Fruit fly (Drosophila melanogaster) whole organism, prepupa: ENCODE measurements around the gene CG4887.

Experiments used
- CG10631 ChIP-seq: fragments of 200-800 bp; sonication (Bioruptor generic); optimal IDR thresholded peaks from 2 replicates; lab custom pipeline; 2016; ENCODE audit warnings: missing biosample characterization, missing genetic modification characterization
- CG11294 ChIP-seq: fragments of 200-800 bp; sonication (Bioruptor generic); IDR thresholded peaks from 2 replicates; pipeline ENCODE4 v1.3.6; 2022; ENCODE audit warnings: missing biosample characterization, missing genetic modification characterization
- CG15336 ChIP-seq: fragments of 200-800 bp; sonication (Bioruptor generic); IDR thresholded peaks from 2 replicates; pipeline ENCODE4 v1.3.6; 2022; ENCODE audit warnings: missing biosample characterization, missing genetic modification characterization
- CG1621 ChIP-seq: fragments of 200-800 bp; sonication (Bioruptor generic); optimal IDR thresholded peaks from 3 replicates; lab custom pipeline; 2018; ENCODE audit warnings: missing biosample characterization, mild to moderate bottlenecking, missing genetic modification characterization
- CG16779 ChIP-seq: fragments of 200-800 bp; sonication (Bioruptor generic); optimal IDR thresholded peaks from 3 replicates; lab custom pipeline; 2017; ENCODE audit warnings: missing biosample characterization, mild to moderate bottlenecking, missing genetic modification characterization
- CG3032 ChIP-seq: fragments of 200-800 bp; optimal IDR thresholded peaks from 2 replicates; lab custom pipeline; 2019; ENCODE audit warnings: missing biosample characterization, mild to moderate bottlenecking, missing genetic modification characterization, moderate library complexity
- CG31627 ChIP-seq: fragments of 200-800 bp; sonication (Bioruptor generic); optimal IDR thresholded peaks from 3 replicates; lab custom pipeline; 2016; ENCODE audit warnings: missing biosample characterization, missing genetic modification characterization
- CG32006 ChIP-seq: fragments of 200-800 bp; sonication (Bioruptor generic); optimal IDR thresholded peaks from 3 replicates; lab custom pipeline; 2017; ENCODE audit warnings: missing biosample characterization, mild to moderate bottlenecking, missing genetic modification characterization
- CG3919 ChIP-seq: fragments of 200-800 bp; sonication (Bioruptor generic); optimal IDR thresholded peaks from 3 replicates; lab custom pipeline; 2016; ENCODE audit warnings: missing biosample characterization, missing genetic modification characterization
- CG6163 ChIP-seq: fragments of 200-800 bp; sonication (Bioruptor generic); IDR thresholded peaks from 3 replicates; pipeline ENCODE4 v1.3.6; 2022; ENCODE audit warnings: missing biosample characterization, missing genetic modification characterization
- CG6792 ChIP-seq: fragments of 200-800 bp; sonication (Bioruptor generic); optimal IDR thresholded peaks from 3 replicates; lab custom pipeline; 2016; ENCODE audit warnings: missing biosample characterization, missing genetic modification characterization
- CG6808 ChIP-seq: fragments of 200-800 bp; sonication (Bioruptor generic); optimal IDR thresholded peaks from 3 replicates; lab custom pipeline; 2017; ENCODE audit warnings: missing biosample characterization, missing genetic modification characterization, mild to moderate bottlenecking, moderate library complexity, missing genetic modification reagents
- CG7368 ChIP-seq: fragments of 200-800 bp; sonication (Bioruptor generic); optimal IDR thresholded peaks from 3 replicates; lab custom pipeline; 2016; ENCODE audit warnings: missing biosample characterization, missing genetic modification characterization
- CG8119 ChIP-seq: fragments of 200-800 bp; sonication (Bioruptor generic); IDR thresholded peaks from 3 replicates; pipeline ENCODE4 v1.3.6; 2022; ENCODE audit warnings: missing biosample characterization, missing genetic modification characterization
- CG8319 ChIP-seq: fragments of 200-800 bp; sonication (Bioruptor generic); optimal IDR thresholded peaks from 3 replicates; lab custom pipeline; 2016; ENCODE audit warnings: missing biosample characterization, missing genetic modification characterization
- CG8632 ChIP-seq: fragments of 200-800 bp; sonication (Bioruptor generic); optimal IDR thresholded peaks from 3 replicates; lab custom pipeline; 2016; ENCODE audit warnings: missing biosample characterization, missing genetic modification characterization
- Eip75B ChIP-seq: fragments of 200-800 bp; sonication (Bioruptor generic); optimal IDR thresholded peaks from 3 replicates; lab custom pipeline; 2016; ENCODE audit warnings: missing biosample characterization, missing genetic modification characterization
- Eip93F ChIP-seq: fragments of 200-800 bp; sonication (Bioruptor generic); optimal IDR thresholded peaks from 2 replicates; lab custom pipeline; 2016; ENCODE audit warnings: missing biosample characterization, mild to moderate bottlenecking, missing genetic modification characterization
- Ets21C ChIP-seq: fragments of 200-800 bp; sonication (Bioruptor generic); optimal IDR thresholded peaks from 3 replicates; lab custom pipeline; 2016; ENCODE audit warnings: missing biosample characterization, missing genetic modification characterization
- Ets96B ChIP-seq: fragments of 200-800 bp; optimal IDR thresholded peaks from 2 replicates; lab custom pipeline; 2019; ENCODE audit warnings: missing biosample characterization, mild to moderate bottlenecking, missing genetic modification characterization, moderate library complexity
- Gug ChIP-seq: fragments of 200-800 bp; sonication (Bioruptor generic); IDR thresholded peaks from 2 replicates; pipeline ENCODE4 v1.3.6; 2022; ENCODE audit warnings: missing biosample characterization, missing genetic modification characterization
- Hr38 ChIP-seq: sonication (Bioruptor generic); optimal IDR thresholded peaks from 2 replicates; lab custom pipeline; 2016; ENCODE audit warnings: missing biosample characterization, missing genetic modification characterization
- Hr4 ChIP-seq: fragments of 200-800 bp; sonication (Bioruptor generic); optimal IDR thresholded peaks from 3 replicates; lab custom pipeline; 2016; ENCODE audit warnings: missing biosample characterization, missing genetic modification characterization
- Lpt ChIP-seq: fragments of 200-800 bp; sonication (Bioruptor generic); optimal IDR thresholded peaks from 3 replicates; lab custom pipeline; 2016; ENCODE audit warnings: missing biosample characterization, missing genetic modification characterization
- Met ChIP-seq: fragments of 200-800 bp; sonication (Bioruptor generic); optimal IDR thresholded peaks from 3 replicates; lab custom pipeline; 2016; ENCODE audit warnings: missing biosample characterization, missing genetic modification characterization
- OdsH ChIP-seq: fragments of 200-800 bp; sonication (Bioruptor generic); optimal IDR thresholded peaks from 3 replicates; lab custom pipeline; 2016; ENCODE audit warnings: missing biosample characterization, missing genetic modification characterization
- Sox15 ChIP-seq: fragments of 200-800 bp; sonication (Bioruptor generic); optimal IDR thresholded peaks from 3 replicates; lab custom pipeline; 2016; ENCODE audit warnings: missing biosample characterization, missing genetic modification characterization
- achi ChIP-seq: fragments of 200-800 bp; sonication (Bioruptor generic); optimal IDR thresholded peaks from 3 replicates; lab custom pipeline; 2016; ENCODE audit warnings: missing biosample characterization, missing genetic modification characterization
- acj6 ChIP-seq: fragments of 200-800 bp; sonication (Bioruptor generic); optimal IDR thresholded peaks from 3 replicates; lab custom pipeline; 2016; ENCODE audit warnings: missing biosample characterization, missing genetic modification characterization
- cyc ChIP-seq: fragments of 200-800 bp; sonication (Bioruptor generic); optimal IDR thresholded peaks from 3 replicates; lab custom pipeline; 2016; ENCODE audit warnings: missing biosample characterization, missing genetic modification characterization
- dsx ChIP-seq: fragments of 200-800 bp; optimal IDR thresholded peaks from 3 replicates; lab custom pipeline; 2019; ENCODE audit warnings: missing biosample characterization, mild to moderate bottlenecking, missing genetic modification characterization, moderate library complexity; ENCODE audit not compliant: poor library complexity, severe bottlenecking
- eg ChIP-seq: fragments of 200-800 bp; sonication (Bioruptor generic); IDR thresholded peaks from 3 replicates; pipeline ENCODE4 v1.3.6; 2022; ENCODE audit warnings: missing biosample characterization, missing genetic modification characterization
- esn ChIP-seq: fragments of 200-800 bp; sonication (Bioruptor generic); optimal IDR thresholded peaks from 2 replicates; lab custom pipeline; 2016; ENCODE audit warnings: missing biosample characterization, mild to moderate bottlenecking, missing genetic modification characterization, moderate library complexity
- fd59A ChIP-seq: fragments of 200-800 bp; sonication (Bioruptor generic); optimal IDR thresholded peaks from 2 replicates; lab custom pipeline; 2017; ENCODE audit warnings: missing biosample characterization, mild to moderate bottlenecking, missing genetic modification characterization, missing genetic modification reagents
- lz ChIP-seq: fragments of 200-800 bp; sonication (Bioruptor generic); optimal IDR thresholded peaks from 3 replicates; lab custom pipeline; 2016; ENCODE audit warnings: missing biosample characterization, missing genetic modification characterization
- net ChIP-seq: fragments of 200-800 bp; sonication (Bioruptor generic); optimal IDR thresholded peaks from 3 replicates; lab custom pipeline; 2016; ENCODE audit warnings: missing biosample characterization, missing genetic modification characterization
- salr ChIP-seq, 2 experiments: fragments of 200-800 bp; sonication (Bioruptor generic); optimal IDR thresholded peaks; 3 replicates each; lab custom pipeline; 2016 to 2018; ENCODE audit warnings: missing biosample characterization in 2 of 2, missing genetic modification characterization in 2 of 2, mild to moderate bottlenecking in 1 of 2
- spab ChIP-seq: fragments of 200-800 bp; sonication (Bioruptor generic); optimal IDR thresholded peaks from 2 replicates; lab custom pipeline; 2017; ENCODE audit warnings: missing biosample characterization, mild to moderate bottlenecking, missing genetic modification characterization, missing genetic modification reagents
- ss ChIP-seq, 2 experiments: fragments of 200-800 bp; sonication (Bioruptor generic); optimal IDR thresholded peaks; 2 replicates in 1 of 2; 3 replicates in 1 of 2; lab custom pipeline; 2017 to 2018; ENCODE audit warnings: mild to moderate bottlenecking in 2 of 2, missing biosample characterization in 2 of 2, missing genetic modification characterization in 2 of 2, moderate library complexity in 1 of 2
- svp ChIP-seq: fragments of 200-800 bp; sonication (Bioruptor generic); peaks from one replicate; lab custom pipeline; 2016; ENCODE audit warnings: missing biosample characterization, missing genetic modification characterization
- vri ChIP-seq: fragments of 200-800 bp; sonication (Bioruptor generic); optimal IDR thresholded peaks from 3 replicates; lab custom pipeline; 2016; ENCODE audit warnings: missing biosample characterization, mild to moderate bottlenecking, missing genetic modification characterization

CG4887 gene

DNA sequence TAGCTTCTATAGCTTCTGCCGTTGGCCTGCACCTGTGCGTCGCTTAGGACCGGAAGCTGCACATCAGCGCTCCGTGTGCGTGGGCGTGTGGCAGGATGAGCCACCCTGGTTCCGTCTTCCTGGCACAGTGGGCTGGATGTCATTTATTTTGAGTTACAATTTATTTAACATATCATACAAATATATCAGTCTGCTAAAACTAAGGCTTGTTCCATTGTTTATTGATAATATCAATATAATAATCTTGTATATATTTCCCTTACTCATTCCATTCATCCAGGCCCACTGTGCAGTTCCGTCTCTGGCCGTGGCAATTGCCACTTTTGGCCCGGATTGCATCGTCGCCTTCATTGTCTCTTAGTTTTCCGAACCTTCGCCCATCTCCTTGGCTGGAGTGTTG is 41.7 kb downstream of the CG4887 start (continued):
- TF ChIP-seq CG8119 (GFP tag; lab: Robert Waterston, UW) (no peak), salr (GFP tag; optimal IDR thresholded peaks at IDR 0.05; lab: Kevin White, UChicago) (no peak), Hr38 (GFP tag; lab: Kevin White, UChicago) (no peak), Lpt (GFP tag; lab: Kevin White, UChicago) (no peak), Ets96B (no peak), CG3919 (GFP tag; lab: Kevin White, UChicago) (peak; percentile 11), CG8632 (GFP tag; lab: Kevin White, UChicago) (no peak), svp (GFP tag; lab: Kevin White, UChicago) (peak; percentile 36), lz (no peak), Ets21C (no peak), Met (GFP tag; lab: Kevin White, UChicago) (no peak), Sox15 (GFP tag; lab: Kevin White, UChicago) (no peak), CG16779 (no peak), CG15336 (GFP tag; lab: Robert Waterston, UW) (no peak), acj6 (GFP tag; lab: Kevin White, UChicago) (no peak), esn (GFP tag; lab: Kevin White, UChicago) (peak; percentile 1), spab (GFP tag; lab: Kevin White, UChicago) (no peak), CG6792 (peak; percentile 6), eg (GFP tag; lab: Robert Waterston, UW) (0 out of 3 replicates have a peak, but pooled peaks have one; percentile 18), net (GFP tag; lab: Kevin White, UChicago) (no peak), OdsH (GFP tag; lab: Kevin White, UChicago) (peak; percentile 18), CG11294 (GFP tag; lab: Robert Waterston, UW) (no peak), Eip93F (GFP tag; lab: Kevin White, UChicago) (no peak), achi (GFP tag; lab: Kevin White, UChicago) (peak; percentile 4), CG8319 (GFP tag; lab: Kevin White, UChicago) (no peak), Gug (no peak), ss (GFP tag; optimal IDR thresholded peaks at IDR 0.05; lab: Kevin White, UChicago) (no peak), CG7368 (GFP tag; lab: Kevin White, UChicago) (no peak), Eip75B (GFP tag; lab: Kevin White, UChicago) (no peak), cyc (no peak), CG10631 (peak; percentile 16), CG31627 (GFP tag; lab: Kevin White, UChicago) (no peak), CG6163 (GFP tag; lab: Robert Waterston, UW) (peak; percentile 47; the same call in 1 of the 3 replicates), CG6808 (GFP tag; lab: Kevin White, UChicago) (no peak)

DNA sequence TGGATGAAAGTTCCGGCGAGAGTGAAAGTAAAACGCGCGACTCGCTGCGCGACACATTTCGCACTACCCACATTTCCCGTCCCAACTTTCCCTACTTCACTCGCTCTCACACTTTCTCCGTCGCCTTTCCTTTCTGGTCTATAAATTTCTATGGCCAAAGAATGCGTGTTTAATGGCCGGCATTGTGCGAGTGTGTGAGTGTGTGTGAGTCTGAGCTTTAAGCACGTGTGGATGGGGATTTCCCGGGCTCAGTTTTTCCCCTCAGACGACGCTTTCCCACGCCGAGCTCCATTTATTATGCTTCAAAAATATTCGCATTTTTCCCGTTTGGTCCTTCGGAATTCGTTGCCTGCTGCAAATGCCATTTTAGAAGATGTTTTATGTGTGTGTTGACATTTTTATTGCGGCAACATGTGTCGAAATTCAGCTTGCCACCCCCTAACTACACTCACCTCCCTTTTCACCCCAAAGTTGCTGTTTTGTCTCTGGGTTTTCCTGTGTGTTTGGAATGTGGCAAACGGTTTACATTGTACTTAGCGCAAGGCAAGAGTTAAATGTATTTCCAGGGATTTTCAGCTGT is 44.3 kb downstream of the CG4887 start:
- TF ChIP-seq CG32006 (no peak), CG6163 (GFP tag; lab: Robert Waterston, UW) (no peak), cyc (no peak), CG1621 (tag; lab: Kevin White, UChicago) (no peak), Hr4 (GFP tag; lab: Kevin White, UChicago) (no peak), vri (GFP tag; lab: Kevin White, UChicago) (no peak), CG8632 (GFP tag; lab: Kevin White, UChicago) (no peak), spab (GFP tag; lab: Kevin White, UChicago) (no peak), Hr38 (GFP tag; lab: Kevin White, UChicago) (no peak), fd59A (GFP tag; lab: Kevin White, UChicago) (no peak), CG3032 (tag; lab: Kevin White, UChicago) (no peak), dsx (GFP tag; lab: Kevin White, UChicago) (no peak)
